Fruit fly (Drosophila melanogaster): ENCODE data around the gene CG13073.

Gene CG13073

dm6 chr3L:16164150-16165039 is 52.7 kb downstream of the CG13073 start, which contains the start of gene CG5151:
TSS of gene CG5151 (minus strand) at chr3L:16164701.
- TF ChIP-seq N (GFP tag; optimal IDR thresholded peaks at IDR 0.05) (no peak), dl (GFP tag; optimal IDR thresholded peaks at IDR 0.05; ENCODE audit: insufficient read depth in 1 of 2, partially characterized antibody in 2 of 2) (peak; percentile 73 to 82), jim (GFP tag; optimal IDR thresholded peaks at IDR 0.05) (no peak), Hnf4 (GFP tag; optimal IDR thresholded peaks at IDR 0.05) (no peak), woc (GFP tag; optimal IDR thresholded peaks at IDR 0.05) (peak; percentile 2), dmrt93B (GFP tag; optimal IDR thresholded peaks at IDR 0.05) (no peak), Rel (GFP tag; optimal IDR thresholded peaks at IDR 0.05) (no peak), Rel (tag; optimal IDR thresholded peaks at IDR 0.05) (peak; percentile 68), Sp1 (GFP tag; optimal IDR thresholded peaks at IDR 0.05) (peak; percentile 65), Myc (optimal IDR thresholded peaks at IDR 0.05) (no peak), Vsx2 (GFP tag; optimal IDR thresholded peaks at IDR 0.05; ENCODE audit: partially characterized antibody) (peak; percentile 86), psq (GFP tag; optimal IDR thresholded peaks at IDR 0.05) (peak; percentile 26), Dfd (GFP tag; optimal IDR thresholded peaks at IDR 0.05) (no peak), br (GFP tag; optimal IDR thresholded peaks at IDR 0.05) (peak; percentile 28), OdsH (GFP tag; optimal IDR thresholded peaks at IDR 0.05) (no peak), Dif (GFP tag; optimal IDR thresholded peaks at IDR 0.05; ENCODE audit: partially characterized antibody) (peak; percentile 88), h (GFP tag; optimal IDR thresholded peaks at IDR 0.05) (peak; percentile 56), Hr78 (GFP tag; optimal IDR thresholded peaks at IDR 0.05) (no peak), tai (GFP tag; optimal IDR thresholded peaks at IDR 0.05) (no peak), Mio (GFP tag; optimal IDR thresholded peaks at IDR 0.05) (no peak), sage (GFP tag; optimal IDR thresholded peaks at IDR 0.05) (peak; percentile 68), pan (optimal IDR thresholded peaks at IDR 0.05) (no peak), CG32264 (GFP tag; optimal IDR thresholded peaks at IDR 0.05) (no peak), Hr83 (GFP tag; optimal IDR thresholded peaks at IDR 0.05; ENCODE audit: poor library complexity, severe bottlenecking) (peak; percentile 45), GATAd (GFP tag; optimal IDR thresholded peaks at IDR 0.05) (no peak), CG9705 (GFP tag; optimal IDR thresholded peaks at IDR 0.05) (no peak), fru (GFP tag; optimal IDR thresholded peaks at IDR 0.05) (peak; percentile 14), ey (GFP tag; optimal IDR thresholded peaks at IDR 0.05) (no peak), Jra (GFP tag; optimal IDR thresholded peaks at IDR 0.05) (no peak), Abd-B (GFP tag; optimal IDR thresholded peaks at IDR 0.05) (no peak), lola (GFP tag; optimal IDR thresholded peaks at IDR 0.05) (no peak), dsf (GFP tag; optimal IDR thresholded peaks at IDR 0.05; ENCODE audit: borderline replicate concordance) (no peak), sv (GFP tag; optimal IDR thresholded peaks at IDR 0.05) (no peak), brk (GFP tag; optimal IDR thresholded peaks at IDR 0.05) (peak; percentile 23), foxo (GFP tag; optimal IDR thresholded peaks at IDR 0.05) (peak in 1 of 2 experiments; percentile 38), CrebA (GFP tag; optimal IDR thresholded peaks at IDR 0.05; ENCODE audit: borderline replicate concordance) (peak; percentile 56), rgr (GFP tag; optimal IDR thresholded peaks at IDR 0.05) (peak; percentile 28), usp (GFP tag; optimal IDR thresholded peaks at IDR 0.05) (no peak), HLH106 (tag; optimal IDR thresholded peaks at IDR 0.05) (peak; percentile 8)

Measured in whole organism, wandering third instar larva.